Comparison of ENCODE assay signal across 1 fruit fly cellular context in genomic region chr3L:4016754-4017153, dm6.
TF ChIP-seq lines count a peak whose summit lies in the region.

No protein-coding gene starts in this region.

TF ChIP-seq in whole organism, embryonic, 481 proteins besides CTCF, POLR2A, EP300 and RAD21 (continued from another document and continues in another):
- TF ChIP-seq CG10979 (tag; optimal IDR thresholded peaks at IDR 0.05; lab: Kevin White, UChicago), result peak; percentile 79
- TF ChIP-seq jigr1 (GFP tag; IDR thresholded peaks at IDR 0.05; lab: Robert Waterston, UW), result peak; percentile 36; the same call in 1 of the 3 replicates
- TF ChIP-seq CG2116 (GFP tag; optimal IDR thresholded peaks at IDR 0.05; lab: Kevin White, UChicago), result no peak
- peak; percentile 57 for TF ChIP-seq CG1529 (GFP tag; optimal IDR thresholded peaks at IDR 0.05; lab: Kevin White, UChicago)
- TF ChIP-seq run (tag; optimal IDR thresholded peaks at IDR 0.05; lab: Kevin White, UChicago), result no peak
- no peak for TF ChIP-seq CG7745 (tag; optimal IDR thresholded peaks at IDR 0.05; lab: Kevin White, UChicago)
- peak; percentile 29 for TF ChIP-seq CG3407 (GFP tag; optimal IDR thresholded peaks at IDR 0.05; lab: Kevin White, UChicago)
- no peak for TF ChIP-seq Scr (GFP tag; IDR thresholded peaks at IDR 0.05; lab: Robert Waterston, UW; ENCODE audit: partially characterized antibody)
- TF ChIP-seq CG30020 (tag; optimal IDR thresholded peaks at IDR 0.05; lab: Kevin White, UChicago), result no peak
- no peak for TF ChIP-seq CG17568 (GFP tag; optimal IDR thresholded peaks at IDR 0.05; lab: Kevin White, UChicago)
- peak; percentile 17 for TF ChIP-seq en (GFP tag; optimal IDR thresholded peaks at IDR 0.05; lab: Kevin White, UChicago)
- TF ChIP-seq CG6254 (GFP tag; optimal IDR thresholded peaks at IDR 0.05; lab: Kevin White, UChicago), result peak; percentile 66
- peak; percentile 42 for TF ChIP-seq Elba2 (GFP tag; optimal IDR thresholded peaks at IDR 0.05; lab: Kevin White, UChicago)
- no peak for TF ChIP-seq CG11085 (GFP tag; IDR thresholded peaks at IDR 0.05; lab: Robert Waterston, UW)
- no peak for TF ChIP-seq Meics (GFP tag; optimal IDR thresholded peaks at IDR 0.05; lab: Kevin White, UChicago)
- no peak for TF ChIP-seq CG10321 (GFP tag; IDR thresholded peaks at IDR 0.05; lab: Robert Waterston, UW)
- no peak for TF ChIP-seq Doc2 (GFP tag; IDR thresholded peaks at IDR 0.05; lab: Robert Waterston, UW)
- TF ChIP-seq CG11093 (GFP tag; IDR thresholded peaks at IDR 0.05; lab: Robert Waterston, UW), result peak; percentile 69; the same call in 1 of the 3 replicates
- peak; percentile 15 for TF ChIP-seq stwl (tag; optimal IDR thresholded peaks at IDR 0.05; lab: Kevin White, UChicago)
- no peak for TF ChIP-seq CG13624 (GFP tag; optimal IDR thresholded peaks at IDR 0.05; lab: Kevin White, UChicago)
- TF ChIP-seq dmrt99B (tag; optimal IDR thresholded peaks at IDR 0.05; lab: Kevin White, UChicago), result peak; percentile 58
- TF ChIP-seq CG10543 (GFP tag; optimal IDR thresholded peaks at IDR 0.05; lab: Kevin White, UChicago), result no peak
- TF ChIP-seq CoRest (tag; optimal IDR thresholded peaks at IDR 0.05; lab: Kevin White, UChicago), result peak; percentile 67
- TF ChIP-seq CG17912 (GFP tag; optimal IDR thresholded peaks at IDR 0.05; lab: Kevin White, UChicago), result no peak
- TF ChIP-seq CG12155 (GFP tag; optimal IDR thresholded peaks at IDR 0.05; lab: Kevin White, UChicago), result peak; percentile 34
- TF ChIP-seq lilli (GFP tag; optimal IDR thresholded peaks at IDR 0.05; lab: Kevin White, UChicago), result peak; percentile 51
- TF ChIP-seq CG2678 (tag; optimal IDR thresholded peaks at IDR 0.05; lab: Kevin White, UChicago), result peak; percentile 59
- peak; percentile 46 for TF ChIP-seq bcd (GFP tag; optimal IDR thresholded peaks at IDR 0.05; lab: Kevin White, UChicago)
- no peak for TF ChIP-seq sima (GFP tag; optimal IDR thresholded peaks at IDR 0.05; lab: Kevin White, UChicago)
- peak; percentile 43 for TF ChIP-seq CG12769 (tag; optimal IDR thresholded peaks at IDR 0.05; lab: Kevin White, UChicago)
- TF ChIP-seq CG6683 (GFP tag; optimal IDR thresholded peaks at IDR 0.05; lab: Kevin White, UChicago), result no peak
- TF ChIP-seq ci (GFP tag; IDR thresholded peaks at IDR 0.05; lab: Robert Waterston, UW), result peak; percentile 87
- peak; percentile 20 for TF ChIP-seq CG10462 (GFP tag; optimal IDR thresholded peaks at IDR 0.05; lab: Kevin White, UChicago)
- no peak for TF ChIP-seq HLHmδ (GFP tag; optimal IDR thresholded peaks at IDR 0.05; lab: Kevin White, UChicago)
- peak; percentile 61; the same call in 1 of the 2 replicates for TF ChIP-seq Gsc (GFP tag; IDR thresholded peaks at IDR 0.05; lab: Robert Waterston, UW)
- TF ChIP-seq HLH4C (GFP tag; IDR thresholded peaks at IDR 0.05; lab: Robert Waterston, UW; ENCODE audit: partially characterized antibody), result no peak
- TF ChIP-seq bowl (GFP tag; IDR thresholded peaks at IDR 0.05; lab: Robert Waterston, UW), result no peak
- TF ChIP-seq CG34422 (GFP tag; IDR thresholded peaks at IDR 0.05; lab: Robert Waterston, UW), result peak; percentile 63; the same call in 2 of the 3 replicates
- TF ChIP-seq CG6654 (GFP tag; optimal IDR thresholded peaks at IDR 0.05; lab: Kevin White, UChicago), result peak; percentile 39
- no peak for TF ChIP-seq ftz-f1 (GFP tag; optimal IDR thresholded peaks at IDR 0.05; lab: Kevin White, UChicago)
- peak; percentile 61 for TF ChIP-seq Nf-YA (GFP tag; IDR thresholded peaks at IDR 0.05; lab: Robert Waterston, UW)
- no peak for TF ChIP-seq aop (GFP tag; IDR thresholded peaks at IDR 0.05; lab: Robert Waterston, UW)
- peak; percentile 12 for TF ChIP-seq her (GFP tag; optimal IDR thresholded peaks at IDR 0.05; lab: Kevin White, UChicago)
- TF ChIP-seq CG7963 (GFP tag; IDR thresholded peaks at IDR 0.05; lab: Robert Waterston, UW; ENCODE audit: partially characterized antibody), result no peak
- TF ChIP-seq CG14014 (GFP tag; IDR thresholded peaks at IDR 0.05; lab: Robert Waterston, UW), result peak; percentile 42; the same call in 1 of the 2 replicates
- no peak for TF ChIP-seq pros (GFP tag; optimal IDR thresholded peaks at IDR 0.05; lab: Kevin White, UChicago)
- TF ChIP-seq Rx (GFP tag; IDR thresholded peaks at IDR 0.05; lab: Robert Waterston, UW), result peak; percentile 48; the same call in 1 of the 2 replicates
- peak; percentile 54 for TF ChIP-seq bab2 (GFP tag; optimal IDR thresholded peaks at IDR 0.05; lab: Kevin White, UChicago)
- peak; percentile 60 for TF ChIP-seq trem (tag; optimal IDR thresholded peaks at IDR 0.05; lab: Kevin White, UChicago)
- peak; percentile 66 for TF ChIP-seq CG10366 (GFP tag; IDR thresholded peaks at IDR 0.05; lab: Robert Waterston, UW)
- TF ChIP-seq Rfx (GFP tag; IDR thresholded peaks at IDR 0.05; lab: Robert Waterston, UW), result no peak
- TF ChIP-seq tll (GFP tag; optimal IDR thresholded peaks at IDR 0.05; lab: Kevin White, UChicago), result no peak
- peak; percentile 56; the same call in 2 of the 3 replicates for TF ChIP-seq CG11695 (GFP tag; IDR thresholded peaks at IDR 0.05; lab: Robert Waterston, UW)
- no peak for TF ChIP-seq oc (tag; optimal IDR thresholded peaks at IDR 0.05; lab: Kevin White, UChicago)
- no peak for TF ChIP-seq Dek (tag; optimal IDR thresholded peaks at IDR 0.05; lab: Kevin White, UChicago)
- TF ChIP-seq Neu2 (GFP tag; optimal IDR thresholded peaks at IDR 0.05; lab: Kevin White, UChicago; ENCODE audit: borderline replicate concordance), result no peak
- no peak for TF ChIP-seq Dref (GFP tag; IDR thresholded peaks at IDR 0.05; lab: Robert Waterston, UW)
- TF ChIP-seq tup (GFP tag; optimal IDR thresholded peaks at IDR 0.05; lab: Kevin White, UChicago), result peak; percentile 1
- TF ChIP-seq CG17186 (GFP tag; optimal IDR thresholded peaks at IDR 0.05; lab: Kevin White, UChicago), result peak; percentile 42
- no peak for TF ChIP-seq bbx (GFP tag; IDR thresholded peaks at IDR 0.05; lab: Robert Waterston, UW; ENCODE audit: partially characterized antibody)
- peak; percentile 59 for TF ChIP-seq jumu (GFP tag; optimal IDR thresholded peaks at IDR 0.05; lab: Kevin White, UChicago)
- TF ChIP-seq CG4617 (GFP tag; optimal IDR thresholded peaks at IDR 0.05; lab: Kevin White, UChicago; ENCODE audit: borderline replicate concordance), result peak; percentile 16
- TF ChIP-seq Med (GFP tag; lab: Kevin White, UChicago), result peak; percentile 90
- TF ChIP-seq D19A (tag; optimal IDR thresholded peaks at IDR 0.05; lab: Kevin White, UChicago), result peak; percentile 51
- TF ChIP-seq cg (GFP tag; optimal IDR thresholded peaks at IDR 0.05; lab: Kevin White, UChicago), result no peak
- TF ChIP-seq CG7928 (GFP tag; optimal IDR thresholded peaks at IDR 0.05; lab: Kevin White, UChicago), result no peak
- peak; percentile 68 for TF ChIP-seq dysf (GFP tag; IDR thresholded peaks at IDR 0.05; lab: Robert Waterston, UW)
- TF ChIP-seq CG6765 (GFP tag; optimal IDR thresholded peaks at IDR 0.05; lab: Kevin White, UChicago), result no peak
- peak; percentile 17 for TF ChIP-seq CG3163 (GFP tag; optimal IDR thresholded peaks at IDR 0.05; lab: Kevin White, UChicago)
- TF ChIP-seq HLH3B (GFP tag; IDR thresholded peaks at IDR 0.05; lab: Robert Waterston, UW), result peak; percentile 67
- TF ChIP-seq toy (GFP tag; IDR thresholded peaks at IDR 0.05; lab: Robert Waterston, UW), result no peak
- TF ChIP-seq nau (GFP tag; optimal IDR thresholded peaks at IDR 0.05; lab: Kevin White, UChicago), result no peak
- TF ChIP-seq Poxn (GFP tag; IDR thresholded peaks at IDR 0.05; lab: Robert Waterston, UW), result no peak
- peak in 1 of 2 experiments; percentile 7 for TF ChIP-seq Hr51 (GFP tag; optimal IDR thresholded peaks at IDR 0.05; lab: Kevin White, UChicago)
- TF ChIP-seq Chrac-16 (GFP tag; optimal IDR thresholded peaks at IDR 0.05; lab: Kevin White, UChicago), result peak; percentile 75
- no peak for TF ChIP-seq CG17612 (GFP tag; IDR thresholded peaks at IDR 0.05; lab: Robert Waterston, UW)
- TF ChIP-seq CG18619 (GFP tag; optimal IDR thresholded peaks at IDR 0.05; lab: Kevin White, UChicago), result peak; percentile 35
- no peak for TF ChIP-seq CG13894 (tag; optimal IDR thresholded peaks at IDR 0.05; lab: Kevin White, UChicago)
- peak; percentile 79 for TF ChIP-seq sisA (GFP tag; IDR thresholded peaks at IDR 0.05; lab: Robert Waterston, UW)
- TF ChIP-seq Six4 (GFP tag; optimal IDR thresholded peaks at IDR 0.05; lab: Kevin White, UChicago), result peak; percentile 63
- peak; percentile 70 for TF ChIP-seq CG7839 (tag; optimal IDR thresholded peaks at IDR 0.05; lab: Kevin White, UChicago)
- no peak for TF ChIP-seq hbn (GFP tag; IDR thresholded peaks at IDR 0.05; lab: Robert Waterston, UW; ENCODE audit: partially characterized antibody)
- peak; percentile 58 for TF ChIP-seq CG8089 (GFP tag; optimal IDR thresholded peaks at IDR 0.05; lab: Kevin White, UChicago)
- TF ChIP-seq kay (GFP tag; optimal IDR thresholded peaks at IDR 0.05; lab: Kevin White, UChicago), result no peak
- peak; percentile 24 for TF ChIP-seq Mad (GFP tag; optimal IDR thresholded peaks at IDR 0.05; lab: Kevin White, UChicago)
- TF ChIP-seq Myb (GFP tag; optimal IDR thresholded peaks at IDR 0.05; lab: Kevin White, UChicago), result no peak
- TF ChIP-seq CG14441 (GFP tag; IDR thresholded peaks at IDR 0.05; lab: Robert Waterston, UW), result peak; percentile 60; the same call in 1 of the 2 replicates
- TF ChIP-seq lab (GFP tag; optimal IDR thresholded peaks at IDR 0.05; lab: Kevin White, UChicago), result peak; percentile 29
- TF ChIP-seq CG17328 (GFP tag; IDR thresholded peaks at IDR 0.05; lab: Robert Waterston, UW), result peak; percentile 80
- peak; percentile 75 for TF ChIP-seq az2 (GFP tag; optimal IDR thresholded peaks at IDR 0.05; lab: Kevin White, UChicago)
- TF ChIP-seq dmrt11E (tag; optimal IDR thresholded peaks at IDR 0.05; lab: Kevin White, UChicago), result peak; percentile 88
- TF ChIP-seq Bteb2 (GFP tag; optimal IDR thresholded peaks at IDR 0.05; lab: Kevin White, UChicago), result no peak
- no peak for TF ChIP-seq Hand (GFP tag; optimal IDR thresholded peaks at IDR 0.05; lab: Kevin White, UChicago)
- peak; percentile 12 for TF ChIP-seq da (GFP tag; optimal IDR thresholded peaks at IDR 0.05; lab: Kevin White, UChicago)
- TF ChIP-seq repo (GFP tag; optimal IDR thresholded peaks at IDR 0.05; lab: Kevin White, UChicago), result peak; percentile 24
- TF ChIP-seq CG10565 (GFP tag; optimal IDR thresholded peaks at IDR 0.05; lab: Kevin White, UChicago), result no peak
- TF ChIP-seq klu (GFP tag; IDR thresholded peaks at IDR 0.05; lab: Robert Waterston, UW), result peak; percentile 37; the same call in 1 of the 2 replicates
- peak; percentile 76 for TF ChIP-seq pnt (GFP tag; optimal IDR thresholded peaks at IDR 0.05; lab: Kevin White, UChicago)
- peak; percentile 52; the same call in 1 of the 2 replicates for TF ChIP-seq CG14667 (GFP tag; IDR thresholded peaks at IDR 0.05; lab: Robert Waterston, UW)
- TF ChIP-seq CG33557 (GFP tag; optimal IDR thresholded peaks at IDR 0.05; lab: Kevin White, UChicago), result peak; percentile 68
- TF ChIP-seq ewg (GFP tag; optimal IDR thresholded peaks at IDR 0.05; lab: Kevin White, UChicago), result peak; percentile 56
- TF ChIP-seq pho (GFP tag; optimal IDR thresholded peaks at IDR 0.05; lab: Kevin White, UChicago), result no peak
- TF ChIP-seq corto (GFP tag; optimal IDR thresholded peaks at IDR 0.05; lab: Kevin White, UChicago), result no peak
- TF ChIP-seq Eip74EF (GFP tag; optimal IDR thresholded peaks at IDR 0.05; lab: Kevin White, UChicago), result no peak
- peak; percentile 28 for TF ChIP-seq CG9817 (tag; optimal IDR thresholded peaks at IDR 0.05; lab: Kevin White, UChicago)
- TF ChIP-seq Dip2 (GFP tag; IDR thresholded peaks at IDR 0.05; lab: Robert Waterston, UW), result no peak
- no peak for TF ChIP-seq Bgb (GFP tag; IDR thresholded peaks at IDR 0.05; lab: Robert Waterston, UW; ENCODE audit: partially characterized antibody)
- TF ChIP-seq bigmax (GFP tag; optimal IDR thresholded peaks at IDR 0.05; lab: Kevin White, UChicago), result no peak
- peak; percentile 47 for TF ChIP-seq Dad (GFP tag; optimal IDR thresholded peaks at IDR 0.05; lab: Kevin White, UChicago)
- TF ChIP-seq schlank (tag; optimal IDR thresholded peaks at IDR 0.05; lab: Kevin White, UChicago), result no peak
- TF ChIP-seq ttk (GFP tag; IDR thresholded peaks at IDR 0.05; lab: Robert Waterston, UW), result peak; percentile 58
- no peak for TF ChIP-seq CG8281 (tag; optimal IDR thresholded peaks at IDR 0.05; lab: Kevin White, UChicago)
- TF ChIP-seq zfh1 (GFP tag; IDR thresholded peaks at IDR 0.05; lab: Robert Waterston, UW), result peak; percentile 90
- TF ChIP-seq Ets97D (GFP tag; optimal IDR thresholded peaks at IDR 0.05; lab: Kevin White, UChicago), result peak; percentile 4
- TF ChIP-seq CG1233 (GFP tag; optimal IDR thresholded peaks at IDR 0.05; lab: Kevin White, UChicago), result peak; percentile 60
- peak; percentile 55; the same call in 1 of the 2 replicates for TF ChIP-seq CG5953 (GFP tag; IDR thresholded peaks at IDR 0.05; lab: Robert Waterston, UW)
- peak; percentile 66 for TF ChIP-seq Atf3 (GFP tag; optimal IDR thresholded peaks at IDR 0.05; lab: Kevin White, UChicago)
- TF ChIP-seq CG2889 (GFP tag; IDR thresholded peaks at IDR 0.05; lab: Robert Waterston, UW), result 0 out of 3 replicates have a peak, but pooled peaks have one; percentile 34
- TF ChIP-seq CG7357 (GFP tag; IDR thresholded peaks at IDR 0.05; lab: Robert Waterston, UW), result peak; percentile 50; the same call in 1 of the 3 replicates
- no peak for TF ChIP-seq ham (GFP tag; IDR thresholded peaks at IDR 0.05; lab: Robert Waterston, UW)
- TF ChIP-seq insv (GFP tag; optimal IDR thresholded peaks at IDR 0.05; lab: Kevin White, UChicago), result no peak
- peak; percentile 85 for TF ChIP-seq CG10959 (GFP tag; IDR thresholded peaks at IDR 0.05; lab: Robert Waterston, UW)
- TF ChIP-seq sqz (GFP tag; optimal IDR thresholded peaks at IDR 0.05; lab: Kevin White, UChicago), result peak; percentile 3
- TF ChIP-seq NC2β (GFP tag; optimal IDR thresholded peaks at IDR 0.05; lab: Kevin White, UChicago), result peak; percentile 57
- peak; percentile 68 for TF ChIP-seq CG9727 (GFP tag; optimal IDR thresholded peaks at IDR 0.05; lab: Kevin White, UChicago)
- no peak for TF ChIP-seq CrebB (tag; optimal IDR thresholded peaks at IDR 0.05; lab: Kevin White, UChicago)
- TF ChIP-seq crp (GFP tag; optimal IDR thresholded peaks at IDR 0.05; lab: Kevin White, UChicago), result no peak
- TF ChIP-seq CG17361 (GFP tag; IDR thresholded peaks at IDR 0.05; lab: Robert Waterston, UW), result peak; percentile 64
- no peak for TF ChIP-seq Opbp (GFP tag; IDR thresholded peaks at IDR 0.05; lab: Robert Waterston, UW; ENCODE audit: partially characterized antibody)
- TF ChIP-seq kah (GFP tag; optimal IDR thresholded peaks at IDR 0.05; lab: Kevin White, UChicago), result peak; percentile 13
- no peak for TF ChIP-seq Fer1 (GFP tag; optimal IDR thresholded peaks at IDR 0.05; lab: Kevin White, UChicago)
- TF ChIP-seq CG16863 (GFP tag; optimal IDR thresholded peaks at IDR 0.05; lab: Kevin White, UChicago), result peak; percentile 65
